Worm (Caenorhabditis elegans) whole organism, L4 larva: Measurements from ENCODE around the gene yif-1.

Experiments
- Y75B8A.6 ChIP-seq: fragments of 200-800 bp; sonication (Bioruptor generic); IDR thresholded peaks from 2 replicates; pipeline ENCODE4 v1.3.6; 2022; ENCODE audit warnings: missing genetic modification reagents, missing genetic modification characterization, missing compliant biosample characterization
- ZK546.5 ChIP-seq, 2 experiments: sonication (generic microtip); optimal IDR thresholded peaks; 2 replicates each; lab custom pipeline; 2017; ENCODE audit warnings: missing biosample characterization in 2 of 2, missing genetic modification characterization in 2 of 2
- aha-1 ChIP-seq: fragments of 150-350 bp; peaks from one replicate; lab custom pipeline; 2014; ENCODE audit warnings: missing biosample characterization, missing genetic modification characterization
- ceh-20 ChIP-seq: fragments of 200-800 bp; sonication (Bioruptor generic); IDR thresholded peaks from 2 replicates; pipeline ENCODE4 v1.3.6; 2022; ENCODE audit warnings: missing genetic modification reagents, missing genetic modification characterization, missing compliant biosample characterization
- ceh-62 ChIP-seq: sonication (generic microtip); optimal IDR thresholded peaks from 2 replicates; lab custom pipeline; 2017; ENCODE audit warnings: missing biosample characterization, missing genetic modification characterization
- cey-2 ChIP-seq: sonication (generic microtip); optimal IDR thresholded peaks from 3 replicates; lab custom pipeline; 2017; ENCODE audit warnings: missing genetic modification characterization, mild to moderate bottlenecking, missing compliant biosample characterization, antibody characterized with exemption, borderline replicate concordance; ENCODE audit not compliant: insufficient read depth
- daf-12 ChIP-seq: fragments of 150-350 bp; optimal IDR thresholded peaks from 2 replicates; lab custom pipeline; 2014; ENCODE audit warnings: missing biosample characterization, missing genetic modification reagents, missing genetic modification characterization
- daf-16 ChIP-seq, 3 experiments: sonication (generic microtip); optimal IDR thresholded peaks; 2 replicates each; lab custom pipeline; 2016 to 2017; ENCODE audit warnings: missing genetic modification characterization in 3 of 3, missing genetic modification reagents in 3 of 3, mild to moderate bottlenecking in 2 of 3, missing compliant biosample characterization in 2 of 3, missing biosample characterization in 1 of 3, moderate library complexity in 1 of 3
- daf-19 ChIP-seq: fragments of 200-800 bp; sonication (Bioruptor generic); conservative IDR thresholded peaks from 2 replicates; pipeline ENCODE4 v1.3.6; 2022; ENCODE audit warnings: missing genetic modification characterization, missing compliant biosample characterization
- dmd-6 ChIP-seq: fragments of 200-800 bp; sonication (Bioruptor generic); IDR thresholded peaks from 2 replicates; pipeline ENCODE4 v1.3.6; 2022; ENCODE audit warnings: missing genetic modification reagents, missing genetic modification characterization, missing compliant biosample characterization
- dmd-9 ChIP-seq: fragments of 200-800 bp; sonication (Bioruptor generic); IDR thresholded peaks from 2 replicates; pipeline ENCODE4 v1.3.6; 2022; ENCODE audit warnings: missing genetic modification reagents, missing genetic modification characterization, missing compliant biosample characterization
- dpl-1 ChIP-seq: fragments of 150-350 bp; optimal IDR thresholded peaks from 2 replicates; lab custom pipeline; 2014; ENCODE audit warnings: missing biosample characterization, missing genetic modification reagents, missing genetic modification characterization
- dve-1 ChIP-seq: sonication (generic microtip); optimal IDR thresholded peaks from 2 replicates; lab custom pipeline; 2017; ENCODE audit warnings: antibody characterized with exemption, mild to moderate bottlenecking, missing genetic modification characterization, missing compliant biosample characterization; ENCODE audit not compliant: insufficient read depth
- gei-8 ChIP-seq: fragments of 200-800 bp; sonication (Bioruptor generic); optimal IDR thresholded peaks from 2 replicates; lab custom pipeline; 2018; ENCODE audit warnings: mild to moderate bottlenecking, missing genetic modification characterization, missing compliant biosample characterization
- hif-1 ChIP-seq, 2 experiments: sonication (generic microtip); optimal IDR thresholded peaks; 2 replicates each; lab custom pipeline; 2016 to 2017; ENCODE audit warnings: missing compliant biosample characterization in 2 of 2, missing genetic modification characterization in 2 of 2, missing genetic modification reagents in 2 of 2, missing genotype in 2 of 2, mild to moderate bottlenecking in 1 of 2
- hlh-11 ChIP-seq: fragments of 200-800 bp; sonication (Bioruptor generic); optimal IDR thresholded peaks from 2 replicates; lab custom pipeline; 2018; ENCODE audit warnings: mild to moderate bottlenecking, missing genetic modification characterization, missing compliant biosample characterization
- lin-1 ChIP-seq: fragments of 200-800 bp; sonication (Bioruptor generic); IDR thresholded peaks from 2 replicates; pipeline ENCODE4 v1.3.6; 2022; ENCODE audit warnings: missing genetic modification reagents, missing genetic modification characterization, missing compliant biosample characterization
- lin-13 ChIP-seq: fragments of 150-350 bp; optimal IDR thresholded peaks from 2 replicates; lab custom pipeline; 2014; ENCODE audit warnings: missing biosample characterization, missing genetic modification reagents, missing genetic modification characterization
- lin-29 ChIP-seq: fragments of 200-800 bp; sonication (Bioruptor generic); IDR thresholded peaks from 2 replicates; pipeline ENCODE4 v1.3.6; 2022; ENCODE audit warnings: missing genetic modification reagents, missing genetic modification characterization, missing compliant biosample characterization
- lin-38 ChIP-seq: fragments of 200-800 bp; sonication (Bioruptor generic); IDR thresholded peaks from 2 replicates; pipeline ENCODE4 v1.3.6; 2022; ENCODE audit warnings: missing genetic modification reagents, missing genetic modification characterization, missing compliant biosample characterization
- lsy-2 ChIP-seq, 2 experiments: fragments of 150-350 bp in 1 of 2; sonication (generic microtip) in 1 of 2; optimal IDR thresholded peaks; 2 replicates each; lab custom pipeline; 2014 to 2017; ENCODE audit warnings: missing biosample characterization in 2 of 2, missing genetic modification characterization in 2 of 2
- madf-5 ChIP-seq, 2 experiments: fragments of 200-800 bp; sonication (Bioruptor generic); IDR thresholded peaks; 2 replicates each; pipeline ENCODE4 v1.3.6; 2022; ENCODE audit warnings: missing compliant biosample characterization in 2 of 2, missing genetic modification characterization in 2 of 2
- mes-2 ChIP-seq: sonication (generic microtip); optimal IDR thresholded peaks from 2 replicates; lab custom pipeline; 2016; ENCODE audit warnings: missing genotype, mild to moderate bottlenecking, missing genetic modification characterization, missing compliant biosample characterization; ENCODE audit not compliant: poor library complexity, severe bottlenecking
- mxl-3 ChIP-seq: fragments of 200-800 bp; sonication (Bioruptor generic); optimal IDR thresholded peaks from 2 replicates; lab custom pipeline; 2018; ENCODE audit warnings: mild to moderate bottlenecking, missing genetic modification characterization, missing compliant biosample characterization
- nhr-10 ChIP-seq: fragments of 150-350 bp; optimal IDR thresholded peaks from 2 replicates; lab custom pipeline; 2014; ENCODE audit warnings: missing biosample characterization, missing genetic modification characterization
- nhr-102 ChIP-seq: sonication (generic microtip); optimal IDR thresholded peaks from 2 replicates; lab custom pipeline; 2016; ENCODE audit warnings: mild to moderate bottlenecking, missing genetic modification characterization, moderate library complexity, missing compliant biosample characterization
- nhr-28 ChIP-seq: fragments of 150-350 bp; optimal IDR thresholded peaks from 2 replicates; lab custom pipeline; 2014; ENCODE audit warnings: missing biosample characterization, missing genetic modification characterization
- nhr-41 ChIP-seq: fragments of 200-800 bp; sonication (Bioruptor generic); IDR thresholded peaks from 2 replicates; pipeline ENCODE4 v1.3.6; 2022; ENCODE audit warnings: missing genetic modification reagents, missing genetic modification characterization, missing compliant biosample characterization
- nhr-42 ChIP-seq: fragments of 200-800 bp; sonication (Bioruptor generic); IDR thresholded peaks from 2 replicates; pipeline ENCODE4 v1.3.6; 2022; ENCODE audit warnings: missing genetic modification characterization, missing compliant biosample characterization
- nhr-48 ChIP-seq: sonication (generic microtip); optimal IDR thresholded peaks from 2 replicates; lab custom pipeline; 2016; ENCODE audit warnings: mild to moderate bottlenecking, missing genetic modification characterization, missing compliant biosample characterization
- nhr-76 ChIP-seq: fragments of 150-350 bp; optimal IDR thresholded peaks from 2 replicates; lab custom pipeline; 2014; ENCODE audit warnings: missing biosample characterization, missing genetic modification characterization
- nhr-77 ChIP-seq: fragments of 150-350 bp; optimal IDR thresholded peaks from 2 replicates; lab custom pipeline; 2014; ENCODE audit warnings: missing biosample characterization, missing genetic modification characterization
- pha-4 ChIP-seq, 2 experiments: fragments of 150-350 bp in 1 of 2; fragments of 200-800 bp in 1 of 2; sonication (Bioruptor generic) in 1 of 2; IDR thresholded peaks in 1 of 2; optimal IDR thresholded peaks in 1 of 2; 2 replicates each; pipeline versions ENCODE4 v1.3.6 to Lab custom; 2014 to 2022; ENCODE audit warnings: missing genetic modification characterization in 2 of 2, missing genetic modification reagents in 2 of 2, missing biosample characterization in 1 of 2, missing compliant biosample characterization in 1 of 2
- php-3 ChIP-seq: fragments of 200-800 bp; sonication (Bioruptor generic); IDR thresholded peaks from 2 replicates; pipeline ENCODE4 v1.3.6; 2022; ENCODE audit warnings: missing genetic modification reagents, missing genetic modification characterization, missing compliant biosample characterization
- pqm-1 ChIP-seq: sonication (generic microtip); optimal IDR thresholded peaks from 2 replicates; lab custom pipeline; 2017; ENCODE audit warnings: missing biosample characterization, missing genetic modification characterization
- sdz-12 ChIP-seq: fragments of 200-800 bp; sonication (Bioruptor generic); optimal IDR thresholded peaks from 2 replicates; lab custom pipeline; 2018; ENCODE audit warnings: mild to moderate bottlenecking, missing genetic modification characterization, missing compliant biosample characterization
- snpc-1.2 ChIP-seq: fragments of 200-800 bp; sonication (Bioruptor generic); IDR thresholded peaks from 2 replicates; pipeline ENCODE4 v1.3.6; 2022; ENCODE audit warnings: missing genetic modification reagents, missing genetic modification characterization, missing compliant biosample characterization
- tag-97 ChIP-seq: fragments of 200-800 bp; sonication (Bioruptor generic); IDR thresholded peaks from 2 replicates; pipeline ENCODE4 v1.3.6; 2022; ENCODE audit warnings: missing genetic modification characterization, missing compliant biosample characterization
- unc-39 ChIP-seq: sonication (generic microtip); optimal IDR thresholded peaks from 2 replicates; lab custom pipeline; 2017; ENCODE audit warnings: missing biosample characterization, missing genetic modification characterization
- unc-62 ChIP-seq, 3 experiments: fragments of 150-350 bp in 1 of 3; sonication (generic microtip); optimal IDR thresholded peaks in 2 of 3; peaks in 1 of 3; 1 replicate in 1 of 3; 2 replicates in 2 of 3; lab custom pipeline; 2014 to 2017; ENCODE audit warnings: missing biosample characterization in 3 of 3, missing genetic modification characterization in 3 of 3, missing genetic modification reagents in 3 of 3, missing genotype in 1 of 3
- vab-7 ChIP-seq: fragments of 200-800 bp; sonication (Bioruptor generic); IDR thresholded peaks from 2 replicates; pipeline ENCODE4 v1.3.6; 2022; ENCODE audit warnings: missing genetic modification reagents, missing genetic modification characterization, missing compliant biosample characterization
- zag-1 ChIP-seq: fragments of 150-350 bp; optimal IDR thresholded peaks from 2 replicates; lab custom pipeline; 2014; ENCODE audit warnings: missing biosample characterization, missing genetic modification characterization
- zfp-3 ChIP-seq: fragments of 200-800 bp; sonication (Bioruptor generic); conservative IDR thresholded peaks from 2 replicates; pipeline ENCODE4 v1.3.6; 2022; ENCODE audit warnings: missing genetic modification reagents, missing genetic modification characterization, missing compliant biosample characterization
- ztf-11 ChIP-seq: fragments of 150-350 bp; optimal IDR thresholded peaks from 2 replicates; lab custom pipeline; 2014; ENCODE audit warnings: missing biosample characterization, missing genetic modification characterization

The yif-1 gene

ce11 chrV:10098429-10098828 lies 43.7 kb upstream of the yif-1 start, which contains the start of gene ugt-47 (continued):
- TF ChIP-seq zfp-3 (GFP tag; lab: Robert Waterston, UW) (no peak), tag-97 (GFP tag; lab: Robert Waterston, UW) (no peak), nhr-41 (GFP tag; lab: Robert Waterston, UW) (no peak), dve-1 (tag; lab: Kevin White, UChicago) (peak; percentile 56), sdz-12 (GFP tag; lab: Kevin White, UChicago) (no peak), ceh-62 (tag; lab: Kevin White, UChicago) (no peak), php-3 (GFP tag; lab: Robert Waterston, UW) (0 out of 2 replicates have a peak, but pooled peaks have one; percentile 21), zag-1 (tag; lab: Kevin White, UChicago) (no peak), madf-5 (GFP tag; IDR thresholded peaks at IDR 0.05; lab: Robert Waterston, UW) (no peak), unc-62 (GFP tag; optimal IDR thresholded peaks at IDR 0.05 in 1 of 2; lab: Kevin White, UChicago) (peak in 1 of 2 experiments; percentile 14), unc-62 (tag; optimal IDR thresholded peaks at IDR 0.05; lab: Kevin White, UChicago) (no peak), lin-13 (no peak), ceh-20 (no peak), dmd-9 (no peak), daf-19 (no peak), lin-38 (GFP tag; lab: Robert Waterston, UW) (no peak), hlh-11 (peak; percentile 51), nhr-102 (tag; lab: Kevin White, UChicago) (no peak), gei-8 (GFP tag; lab: Kevin White, UChicago) (no peak), ZK546.5 (tag; optimal IDR thresholded peaks at IDR 0.05; lab: Kevin White, UChicago) (no peak), unc-39 (tag; lab: Kevin White, UChicago) (no peak), nhr-10 (tag; lab: Kevin White, UChicago) (no peak), daf-12 (tag; lab: Kevin White, UChicago) (no peak)

- TF ChIP-seq dve-1 (tag; lab: Kevin White, UChicago) (peak; percentile 52), hlh-11 (peak; percentile 13), dmd-6 (GFP tag; lab: Robert Waterston, UW) (peak; percentile 66), pqm-1 (tag; lab: Kevin White, UChicago) (peak; percentile 86), mxl-3 (GFP tag; lab: Kevin White, UChicago) (no peak), lin-1 (GFP tag; lab: Robert Waterston, UW) (no peak), snpc-1.2 (GFP tag; lab: Robert Waterston, UW) (no peak), nhr-28 (tag; lab: Kevin White, UChicago) (peak; percentile 80), daf-16 (GFP tag; optimal IDR thresholded peaks at IDR 0.05; lab: Kevin White, UChicago) (no peak), daf-16 (tag; optimal IDR thresholded peaks at IDR 0.05; lab: Kevin White, UChicago) (peak; percentile 40), nhr-77 (tag; lab: Kevin White, UChicago) (peak; percentile 50), ztf-11 (tag; lab: Kevin White, UChicago) (no peak)
Observed at ce11 chrV:10096932-10097331, 42.2 kb upstream of the yif-1 start.

ce11 chrV:10094374-10094773 lies 39.7 kb upstream of the yif-1 start, which contains the start of gene srd-49:
srd-49 (plus strand) TSS chrV:10094674.
- TF ChIP-seq ztf-11 (tag; lab: Kevin White, UChicago) = no peak

ce11 chrV:10091152-10091551 lies 36.4 kb upstream of the yif-1 start, which contains the start of gene R04B5.11:
R04B5.11 (minus strand) TSS chrV:10091252.
- TF ChIP-seq lsy-2 (tag; optimal IDR thresholded peaks at IDR 0.05; lab: Kevin White, UChicago) (no peak), zfp-3 (GFP tag; lab: Robert Waterston, UW) (no peak), dve-1 (tag; lab: Kevin White, UChicago) (no peak), vab-7 (GFP tag; lab: Robert Waterston, UW) (no peak), nhr-48 (tag; lab: Kevin White, UChicago) (no peak), nhr-42 (GFP tag; lab: Robert Waterston, UW) (no peak), hif-1 (tag; optimal IDR thresholded peaks at IDR 0.05; lab: Kevin White, UChicago) (no peak), dpl-1 (GFP tag; lab: Kevin White, UChicago) (no peak), mes-2 (no peak), Y75B8A.6 (GFP tag; lab: Robert Waterston, UW) (no peak), aha-1 (no peak), cey-2 (tag; lab: Kevin White, UChicago) (no peak), pha-4 (GFP tag; IDR thresholded peaks at IDR 0.05; lab: Robert Waterston, UW) (no peak), pha-4 (tag; optimal IDR thresholded peaks at IDR 0.05; lab: Kevin White, UChicago) (no peak), lin-29 (GFP tag; lab: Robert Waterston, UW) (no peak), madf-5 (GFP tag; IDR thresholded peaks at IDR 0.05; lab: Robert Waterston, UW) (no peak), nhr-76 (tag; lab: Kevin White, UChicago) (no peak), lin-13 (no peak)
